Worm (Caenorhabditis elegans) whole organism, young adult: ENCODE measurements around the gene inx-11.

Source experiments
- B0035.1 ChIP-seq: sonication (generic microtip); optimal IDR thresholded peaks from 2 replicates; lab custom pipeline; 2016; ENCODE audit warnings: missing genetic modification characterization, mild to moderate bottlenecking, missing compliant biosample characterization, missing genotype, missing genetic modification reagents
- B0261.1 ChIP-seq: sonication (generic microtip); optimal IDR thresholded peaks from 2 replicates; lab custom pipeline; 2016; ENCODE audit warnings: mild to moderate bottlenecking, missing genetic modification characterization, moderate library complexity, missing compliant biosample characterization
- F10E7.11 ChIP-seq: sonication (generic microtip); optimal IDR thresholded peaks from 2 replicates; lab custom pipeline; 2017; ENCODE audit warnings: mild to moderate bottlenecking, missing genetic modification characterization, moderate library complexity, missing compliant biosample characterization
- F22D6.2 ChIP-seq: sonication (generic microtip); optimal IDR thresholded peaks from 2 replicates; lab custom pipeline; 2016; ENCODE audit warnings: mild to moderate bottlenecking, missing genetic modification characterization, missing compliant biosample characterization
- F33H1.4 ChIP-seq: fragments of 200-800 bp; sonication (Bioruptor generic); IDR thresholded peaks from 2 replicates; pipeline ENCODE4 v1.3.6; 2022; ENCODE audit warnings: missing genetic modification reagents, missing genetic modification characterization, missing compliant biosample characterization
- F37B4.10 ChIP-seq: fragments of 200-800 bp; sonication (Bioruptor generic); IDR thresholded peaks from 2 replicates; pipeline ENCODE4 v1.3.6; 2022; ENCODE audit warnings: missing genetic modification characterization, missing compliant biosample characterization
- F39B2.1 ChIP-seq: fragments of 200-800 bp; sonication (Bioruptor generic); IDR thresholded peaks from 2 replicates; pipeline ENCODE4 v1.3.6; 2022; ENCODE audit warnings: missing genetic modification reagents, missing genetic modification characterization, missing compliant biosample characterization
- F57A8.1 ChIP-seq: fragments of 200-800 bp; sonication (Bioruptor generic); optimal IDR thresholded peaks from 2 replicates; lab custom pipeline; 2018; ENCODE audit warnings: mild to moderate bottlenecking, missing genetic modification characterization, moderate library complexity, missing compliant biosample characterization
- K11D2.4 ChIP-seq: fragments of 200-800 bp; sonication (Bioruptor generic); IDR thresholded peaks from 2 replicates; pipeline ENCODE4 v1.3.6; 2022; ENCODE audit warnings: missing genetic modification reagents, missing genetic modification characterization, missing compliant biosample characterization
- T07F8.4 ChIP-seq: sonication (generic microtip); optimal IDR thresholded peaks from 2 replicates; lab custom pipeline; 2016; ENCODE audit warnings: mild to moderate bottlenecking, missing genetic modification characterization, moderate library complexity, missing compliant biosample characterization
- Y56A3A.18 ChIP-seq: fragments of 200-800 bp; sonication (Bioruptor generic); IDR thresholded peaks from 2 replicates; pipeline ENCODE4 v1.3.6; 2022; ENCODE audit warnings: missing genetic modification reagents, missing genetic modification characterization, missing compliant biosample characterization
- Y67H2A.10 ChIP-seq: fragments of 200-800 bp; sonication (Bioruptor generic); conservative IDR thresholded peaks from 2 replicates; pipeline ENCODE4 v1.3.6; 2022; ENCODE audit warnings: missing genetic modification reagents, missing genetic modification characterization, missing compliant biosample characterization
- Y79H2A.3 ChIP-seq: fragments of 200-800 bp; sonication (Bioruptor generic); conservative IDR thresholded peaks from 2 replicates; pipeline ENCODE4 v1.3.6; 2022; ENCODE audit warnings: missing genetic modification reagents, missing genetic modification characterization, missing compliant biosample characterization
- Y95B8A.8 ChIP-seq: fragments of 200-800 bp; sonication (Bioruptor generic); IDR thresholded peaks from 2 replicates; pipeline ENCODE4 v1.3.6; 2022; ENCODE audit warnings: missing genetic modification reagents, missing genetic modification characterization, missing compliant biosample characterization
- akir-1 ChIP-seq: fragments of 200-800 bp; sonication (Bioruptor generic); optimal IDR thresholded peaks from 2 replicates; lab custom pipeline; 2018; ENCODE audit warnings: mild to moderate bottlenecking, missing genetic modification characterization, moderate library complexity, missing compliant biosample characterization
- ama-1 ChIP-seq, 3 experiments: fragments of 150-350 bp in 1 of 3; sonication (generic microtip) in 2 of 3; optimal IDR thresholded peaks; 2 replicates each; lab custom pipeline; 2014 to 2018; ENCODE audit warnings: missing biosample characterization in 2 of 3, missing genetic modification characterization in 2 of 3, missing genetic modification reagents in 2 of 3
- attf-3 ChIP-seq: fragments of 200-800 bp; sonication (Bioruptor generic); conservative IDR thresholded peaks from 2 replicates; pipeline ENCODE4 v1.3.6; 2022; ENCODE audit warnings: missing genetic modification reagents, missing genetic modification characterization, missing compliant biosample characterization
- attf-5 ChIP-seq: fragments of 200-800 bp; sonication (Bioruptor generic); optimal IDR thresholded peaks from 2 replicates; lab custom pipeline; 2018; ENCODE audit warnings: mild to moderate bottlenecking, missing genetic modification characterization, missing compliant biosample characterization
- bed-1 ChIP-seq: fragments of 200-800 bp; sonication (Bioruptor generic); IDR thresholded peaks from 2 replicates; pipeline ENCODE4 v1.3.6; 2022; ENCODE audit warnings: missing genetic modification reagents, missing genetic modification characterization, missing compliant biosample characterization
- bed-2 ChIP-seq: fragments of 200-800 bp; sonication (Bioruptor generic); IDR thresholded peaks from 2 replicates; pipeline ENCODE4 v1.3.6; 2022; ENCODE audit warnings: missing genetic modification reagents, missing genetic modification characterization, missing compliant biosample characterization
- ceh-100 ChIP-seq: fragments of 200-800 bp; sonication (Bioruptor generic); IDR thresholded peaks from 2 replicates; pipeline ENCODE4 v1.3.6; 2022; ENCODE audit warnings: missing genetic modification reagents, missing genetic modification characterization, missing compliant biosample characterization
- ceh-27 ChIP-seq: fragments of 200-800 bp; sonication (Bioruptor generic); optimal IDR thresholded peaks from 2 replicates; lab custom pipeline; 2018; ENCODE audit warnings: mild to moderate bottlenecking, missing genetic modification characterization, moderate library complexity, missing compliant biosample characterization
- ceh-40 ChIP-seq: fragments of 200-800 bp; sonication (Bioruptor generic); IDR thresholded peaks from 2 replicates; pipeline ENCODE4 v1.3.6; 2022; ENCODE audit warnings: missing genetic modification characterization, missing compliant biosample characterization
- dox-1 ChIP-seq: fragments of 200-800 bp; sonication (Bioruptor generic); IDR thresholded peaks from 2 replicates; pipeline ENCODE4 v1.3.6; 2022; ENCODE audit warnings: missing genetic modification reagents, missing genetic modification characterization, missing compliant biosample characterization
- dpl-1 ChIP-seq: fragments of 150-350 bp; optimal IDR thresholded peaks from 2 replicates; lab custom pipeline; 2014; ENCODE audit warnings: missing biosample characterization, missing genetic modification reagents, missing genetic modification characterization
- egl-44 ChIP-seq: fragments of 200-800 bp; sonication (Bioruptor generic); IDR thresholded peaks from 2 replicates; pipeline ENCODE4 v1.3.6; 2022; ENCODE audit warnings: missing genetic modification reagents, missing genetic modification characterization, missing compliant biosample characterization
- egrh-3 ChIP-seq: fragments of 200-800 bp; sonication (Bioruptor generic); IDR thresholded peaks from 2 replicates; pipeline ENCODE4 v1.3.6; 2022; ENCODE audit warnings: missing genetic modification reagents, missing genetic modification characterization, missing compliant biosample characterization
- fkh-3 ChIP-seq: sonication (generic microtip); optimal IDR thresholded peaks from 2 replicates; lab custom pipeline; 2016; ENCODE audit warnings: mild to moderate bottlenecking, missing genetic modification characterization, missing compliant biosample characterization
- him-1 ChIP-seq: sonication (generic microtip); optimal IDR thresholded peaks from 2 replicates; lab custom pipeline; 2016; ENCODE audit warnings: missing genotype, missing genetic modification reagents, missing genetic modification characterization, missing compliant biosample characterization
- hlh-12 ChIP-seq: sonication (generic microtip); optimal IDR thresholded peaks from 2 replicates; lab custom pipeline; 2016; ENCODE audit warnings: missing genetic modification characterization, missing compliant biosample characterization
- hmg-20 ChIP-seq: fragments of 200-800 bp; sonication (Bioruptor generic); IDR thresholded peaks from 2 replicates; pipeline ENCODE4 v1.3.6; 2022; ENCODE audit warnings: missing genetic modification reagents, missing genetic modification characterization, missing compliant biosample characterization
- hrde-1 ChIP-seq: sonication (generic microtip); optimal IDR thresholded peaks from 2 replicates; lab custom pipeline; 2016; ENCODE audit warnings: missing genetic modification characterization, mild to moderate bottlenecking, missing compliant biosample characterization, moderate library complexity, missing genotype, missing genetic modification reagents, borderline replicate concordance
- lin-26 ChIP-seq: fragments of 200-800 bp; sonication (Bioruptor generic); IDR thresholded peaks from 2 replicates; pipeline ENCODE4 v1.3.6; 2022; ENCODE audit warnings: missing genetic modification reagents, missing genetic modification characterization, missing compliant biosample characterization
- lin-54 ChIP-seq: fragments of 200-800 bp; sonication (Bioruptor generic); optimal IDR thresholded peaks from 2 replicates; lab custom pipeline; 2018; ENCODE audit warnings: mild to moderate bottlenecking, missing genetic modification characterization, missing compliant biosample characterization
- lsl-1 ChIP-seq: fragments of 200-800 bp; sonication (Bioruptor generic); optimal IDR thresholded peaks from 2 replicates; lab custom pipeline; 2018; ENCODE audit warnings: mild to moderate bottlenecking, missing genetic modification characterization, moderate library complexity, missing compliant biosample characterization
- lsy-27 ChIP-seq: sonication (generic microtip); optimal IDR thresholded peaks from 2 replicates; lab custom pipeline; 2017; ENCODE audit warnings: missing genetic modification characterization, mild to moderate bottlenecking, missing compliant biosample characterization, antibody characterized with exemption, missing genotype, borderline replicate concordance; ENCODE audit not compliant: insufficient read depth
- mxl-1 ChIP-seq: sonication (generic microtip); optimal IDR thresholded peaks from 2 replicates; lab custom pipeline; 2016; ENCODE audit warnings: missing genetic modification characterization, missing compliant biosample characterization
- nfya-2 ChIP-seq: fragments of 200-800 bp; sonication (Bioruptor generic); IDR thresholded peaks from 2 replicates; pipeline ENCODE4 v1.3.6; 2022; ENCODE audit warnings: missing genetic modification reagents, missing genetic modification characterization, missing compliant biosample characterization
- nhr-120 ChIP-seq: fragments of 200-800 bp; sonication (Bioruptor generic); IDR thresholded peaks from 2 replicates; pipeline ENCODE4 v1.3.6; 2022; ENCODE audit warnings: missing genetic modification characterization, missing compliant biosample characterization
- nhr-80 ChIP-seq: sonication (generic microtip); optimal IDR thresholded peaks from 2 replicates; lab custom pipeline; 2016; ENCODE audit warnings: missing genetic modification characterization, missing compliant biosample characterization
- pbrm-1 ChIP-seq: fragments of 200-800 bp; sonication (Bioruptor generic); IDR thresholded peaks from 2 replicates; pipeline ENCODE4 v1.3.6; 2022; ENCODE audit warnings: missing genetic modification reagents, missing genetic modification characterization, missing compliant biosample characterization
- pha-4 ChIP-seq: fragments of 150-350 bp; sonication (generic microtip); optimal IDR thresholded peaks from 2 replicates; lab custom pipeline; 2014; ENCODE audit warnings: missing biosample characterization, missing genetic modification reagents, missing genetic modification characterization
- rpc-1 ChIP-seq, 2 experiments: fragments of 150-350 bp in 1 of 2; sonication (generic microtip) in 1 of 2; optimal IDR thresholded peaks; 2 replicates each; lab custom pipeline; 2014 to 2018; ENCODE audit warnings: missing biosample characterization in 1 of 2, missing genetic modification characterization in 1 of 2, missing genetic modification reagents in 1 of 2, missing genotype in 1 of 2
- sea-2 ChIP-seq: fragments of 200-800 bp; sonication (Bioruptor generic); IDR thresholded peaks from 2 replicates; pipeline ENCODE4 v1.3.6; 2022; ENCODE audit warnings: missing genetic modification characterization, missing compliant biosample characterization
- snpc-1.1 ChIP-seq: sonication (generic microtip); optimal IDR thresholded peaks from 2 replicates; lab custom pipeline; 2017; ENCODE audit warnings: missing genetic modification characterization, mild to moderate bottlenecking, missing compliant biosample characterization, antibody characterized with exemption, moderate library complexity, missing genotype, missing genetic modification reagents; ENCODE audit not compliant: insufficient read depth
- unc-130 ChIP-seq: sonication (generic microtip); optimal IDR thresholded peaks from 2 replicates; lab custom pipeline; 2016; ENCODE audit warnings: missing genetic modification reagents, missing genetic modification characterization, missing compliant biosample characterization
- unc-62 ChIP-seq: fragments of 150-350 bp; optimal IDR thresholded peaks from 2 replicates; lab custom pipeline; 2014; ENCODE audit warnings: missing biosample characterization, missing genetic modification reagents, missing genetic modification characterization
- zfh-2 ChIP-seq: fragments of 200-800 bp; sonication (Bioruptor generic); conservative IDR thresholded peaks from 2 replicates; pipeline ENCODE4 v1.3.6; 2022; ENCODE audit warnings: missing genetic modification reagents, missing genetic modification characterization, missing compliant biosample characterization
- ztf-26 ChIP-seq: sonication (generic microtip); optimal IDR thresholded peaks from 2 replicates; lab custom pipeline; 2017; ENCODE audit warnings: missing genetic modification characterization, missing compliant biosample characterization

The inx-11 gene

ce11 chrV:12465399-12465798 is 21.6 kb upstream of the inx-11 start (continued):
- TF ChIP-seq lsy-27 (tag; lab: Kevin White, UChicago) (no peak), rpc-1 (optimal IDR thresholded peaks at IDR 0.05; lab: Kevin White, UChicago) (no peak), rpc-1 (tag; optimal IDR thresholded peaks at IDR 0.05; lab: Kevin White, UChicago) (no peak), F37B4.10 (GFP tag; lab: Robert Waterston, UW) (no peak), T07F8.4 (no peak), B0261.1 (no peak), ceh-40 (GFP tag; lab: Robert Waterston, UW) (no peak), F22D6.2 (tag; lab: Kevin White, UChicago) (no peak), dox-1 (GFP tag; lab: Robert Waterston, UW) (peak; percentile 72), egl-44 (GFP tag; lab: Robert Waterston, UW) (no peak), unc-130 (no peak), unc-62 (GFP tag; lab: Kevin White, UChicago) (no peak), hlh-12 (tag; lab: Kevin White, UChicago) (no peak), mxl-1 (tag; lab: Kevin White, UChicago) (no peak), bed-2 (GFP tag; lab: Robert Waterston, UW) (0 out of 2 replicates have a peak, but pooled peaks have one; percentile 38), ceh-27 (peak; percentile 76), nhr-80 (tag; lab: Kevin White, UChicago) (no peak), pha-4 (no peak), nfya-2 (GFP tag; lab: Robert Waterston, UW) (no peak), attf-5 (peak; percentile 62), nhr-120 (GFP tag; lab: Robert Waterston, UW) (no peak), lin-26 (GFP tag; lab: Robert Waterston, UW) (no peak), ceh-100 (GFP tag; lab: Robert Waterston, UW) (no peak), snpc-1.1 (no peak), lsl-1 (GFP tag; lab: Kevin White, UChicago) (no peak), hmg-20 (GFP tag; lab: Robert Waterston, UW) (no peak), ztf-26 (tag; lab: Kevin White, UChicago) (no peak), egrh-3 (GFP tag; lab: Robert Waterston, UW) (peak; percentile 82), sea-2 (GFP tag; lab: Robert Waterston, UW) (no peak), Y79H2A.3 (GFP tag; lab: Robert Waterston, UW) (no peak), F57A8.1 (no peak), attf-3 (GFP tag; lab: Robert Waterston, UW) (peak; percentile 43), B0035.1 (no peak), Y67H2A.10 (GFP tag; lab: Robert Waterston, UW) (no peak), zfh-2 (GFP tag; lab: Robert Waterston, UW) (peak; percentile 98), K11D2.4 (GFP tag; lab: Robert Waterston, UW) (peak; percentile 77), akir-1 (GFP tag; lab: Kevin White, UChicago) (no peak), bed-1 (GFP tag; lab: Robert Waterston, UW) (no peak), F10E7.11 (tag; lab: Kevin White, UChicago) (peak; percentile 15), ama-1 (optimal IDR thresholded peaks at IDR 0.05; lab: Kevin White, UChicago) (no peak), ama-1 (GFP tag; optimal IDR thresholded peaks at IDR 0.05; lab: Kevin White, UChicago) (no peak), Y56A3A.18 (GFP tag; lab: Robert Waterston, UW) (0 out of 2 replicates have a peak, but pooled peaks have one; percentile 25), hrde-1 (no peak), dpl-1 (GFP tag; lab: Kevin White, UChicago) (no peak), fkh-3 (tag; lab: Kevin White, UChicago) (no peak), F33H1.4 (GFP tag; lab: Robert Waterston, UW) (0 out of 2 replicates have a peak, but pooled peaks have one; percentile 19), pbrm-1 (GFP tag; lab: Robert Waterston, UW) (no peak; the same call in 1 of the 2 replicates), lin-54 (no peak), him-1 (no peak), F39B2.1 (GFP tag; lab: Robert Waterston, UW) (no peak), Y95B8A.8 (GFP tag; lab: Robert Waterston, UW) (no peak)
